Worm (Caenorhabditis elegans) whole organism, L4/young adult: ENCODE measurements around the gene H20J04.4.

Source experiments
- W03F9.2 ChIP-seq: fragments of 150-350 bp; optimal IDR thresholded peaks from 2 replicates; lab custom pipeline; 2014; ENCODE audit warnings: missing biosample characterization, missing genetic modification characterization
- dao-5 ChIP-seq: sonication (generic microtip); optimal IDR thresholded peaks from 2 replicates; lab custom pipeline; 2016; ENCODE audit warnings: missing genotype, missing genetic modification characterization, moderate library complexity, missing compliant biosample characterization
- him-1 ChIP-seq: sonication (generic microtip); optimal IDR thresholded peaks from 2 replicates; lab custom pipeline; 2016; ENCODE audit warnings: missing genotype, missing genetic modification reagents, missing genetic modification characterization, missing compliant biosample characterization

DNA sequence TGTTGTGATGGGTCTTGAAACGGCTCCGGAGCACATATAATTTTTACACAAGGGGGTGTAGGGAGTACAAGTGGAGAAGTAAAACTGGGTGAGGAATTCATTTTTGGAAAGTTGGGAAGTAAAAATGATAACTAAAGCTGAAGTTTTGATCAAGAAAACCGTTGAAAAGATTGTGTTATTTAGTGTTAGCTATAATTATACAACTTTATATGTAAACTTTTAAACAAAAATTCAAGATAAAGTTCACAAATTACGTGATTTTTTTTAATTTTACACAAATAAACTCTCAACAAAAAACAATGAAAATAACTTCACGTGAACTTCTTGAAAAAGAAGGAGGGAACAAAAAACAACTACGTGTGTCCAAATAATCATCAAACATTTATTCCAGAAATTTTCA, 26.4 kb downstream of the H20J04.4 start, which contains the start of the genes H20J04.7 and H20J04.1:
- no peak for TF ChIP-seq W03F9.2 (tag; lab: Kevin White, UChicago)
- TF ChIP-seq him-1 (tag; lab: Kevin White, UChicago), result no peak
- TF ChIP-seq dao-5 (tag; lab: Kevin White, UChicago), result no peak
